Fruit fly (Drosophila melanogaster) whole organism, adult: Measurements from ENCODE around the gene CG9072.

Source experiments
- CG11617 ChIP-seq: fragments of 200-800 bp; sonication (Bioruptor generic); optimal IDR thresholded peaks from 2 replicates; lab custom pipeline; 2017; ENCODE audit warnings: mild to moderate bottlenecking, missing biosample characterization, missing genetic modification reagents, missing genetic modification characterization
- CG12768 ChIP-seq: fragments of 200-800 bp; sonication (Bioruptor generic); optimal IDR thresholded peaks from 2 replicates; lab custom pipeline; 2017; ENCODE audit warnings: missing biosample characterization, missing genetic modification characterization, mild to moderate bottlenecking, moderate library complexity, missing genetic modification reagents
- CG14711 ChIP-seq: fragments of 200-800 bp; sonication (Bioruptor generic); optimal IDR thresholded peaks from 2 replicates; lab custom pipeline; 2018; ENCODE audit warnings: missing biosample characterization, mild to moderate bottlenecking, missing genetic modification characterization, moderate library complexity
- CG1620 ChIP-seq: fragments of 200-800 bp; sonication (Bioruptor generic); optimal IDR thresholded peaks from 2 replicates; lab custom pipeline; 2016; ENCODE audit warnings: missing biosample characterization, missing genetic modification characterization
- CG33017 ChIP-seq: fragments of 200-800 bp; sonication (Bioruptor generic); optimal IDR thresholded peaks from 2 replicates; lab custom pipeline; 2018; ENCODE audit warnings: missing biosample characterization, mild to moderate bottlenecking, missing genetic modification characterization, moderate library complexity
- CG5204 ChIP-seq: fragments of 200-800 bp; sonication (Bioruptor generic); optimal IDR thresholded peaks from 2 replicates; lab custom pipeline; 2016; ENCODE audit warnings: missing biosample characterization, missing genetic modification characterization
- CG7045 ChIP-seq: fragments of 200-800 bp; sonication (Bioruptor generic); optimal IDR thresholded peaks from 2 replicates; lab custom pipeline; 2017; ENCODE audit warnings: missing biosample characterization, mild to moderate bottlenecking, missing genetic modification characterization
- CG7101 ChIP-seq: fragments of 200-800 bp; sonication (Bioruptor generic); optimal IDR thresholded peaks from 2 replicates; lab custom pipeline; 2018; ENCODE audit warnings: missing biosample characterization, mild to moderate bottlenecking, missing genetic modification characterization, moderate library complexity
- Clk ChIP-seq: fragments of 200-800 bp; sonication (Bioruptor generic); optimal IDR thresholded peaks from 2 replicates; lab custom pipeline; 2017; ENCODE audit warnings: missing biosample characterization, missing genetic modification characterization
- Crg-1 ChIP-seq: fragments of 200-800 bp; sonication (Bioruptor generic); optimal IDR thresholded peaks from 2 replicates; lab custom pipeline; 2016; ENCODE audit warnings: missing biosample characterization, missing genetic modification characterization
- Hr96 ChIP-seq: fragments of 200-800 bp; sonication (Bioruptor generic); optimal IDR thresholded peaks from 2 replicates; lab custom pipeline; 2016; ENCODE audit warnings: missing biosample characterization, missing genetic modification characterization
- Mnt ChIP-seq: fragments of 200-800 bp; sonication (Bioruptor generic); optimal IDR thresholded peaks from 2 replicates; lab custom pipeline; 2016; ENCODE audit warnings: missing biosample characterization, mild to moderate bottlenecking, missing genetic modification characterization
- bab1 ChIP-seq: fragments of 200-800 bp; sonication (Bioruptor generic); optimal IDR thresholded peaks from 3 replicates; lab custom pipeline; 2019; ENCODE audit warnings: missing biosample characterization, mild to moderate bottlenecking, missing genetic modification characterization, moderate library complexity
- cic ChIP-seq: fragments of 200-800 bp; sonication (Bioruptor generic); optimal IDR thresholded peaks from 2 replicates; lab custom pipeline; 2017; ENCODE audit warnings: missing biosample characterization, mild to moderate bottlenecking, missing genetic modification characterization, moderate library complexity
- cnc ChIP-seq, 2 experiments: fragments of >200 bp; optimal IDR thresholded peaks; 2 replicates each; lab custom pipeline; 2017
- kay ChIP-seq: fragments of 200-800 bp; sonication (Bioruptor generic); peaks from one replicate; lab custom pipeline; 2016; ENCODE audit warnings: missing biosample characterization, missing genetic modification characterization, borderline replicate concordance
- ovo ChIP-seq: fragments of 200-800 bp; sonication (Bioruptor generic); optimal IDR thresholded peaks from 2 replicates; lab custom pipeline; 2016; ENCODE audit warnings: missing biosample characterization, missing genetic modification characterization
- pad ChIP-seq: fragments of 200-800 bp; sonication (Bioruptor generic); optimal IDR thresholded peaks from 3 replicates; lab custom pipeline; 2017; ENCODE audit warnings: missing biosample characterization, missing genetic modification characterization, mild to moderate bottlenecking, moderate library complexity, missing genetic modification reagents
- tj ChIP-seq: fragments of 200-800 bp; sonication (Bioruptor generic); optimal IDR thresholded peaks from 3 replicates; lab custom pipeline; 2017; ENCODE audit warnings: missing biosample characterization, mild to moderate bottlenecking, missing genetic modification characterization, moderate library complexity
- toe ChIP-seq: fragments of 200-800 bp; sonication (Bioruptor generic); optimal IDR thresholded peaks from 2 replicates; lab custom pipeline; 2016; ENCODE audit warnings: missing biosample characterization, missing genetic modification characterization

The CG9072 gene

DNA sequence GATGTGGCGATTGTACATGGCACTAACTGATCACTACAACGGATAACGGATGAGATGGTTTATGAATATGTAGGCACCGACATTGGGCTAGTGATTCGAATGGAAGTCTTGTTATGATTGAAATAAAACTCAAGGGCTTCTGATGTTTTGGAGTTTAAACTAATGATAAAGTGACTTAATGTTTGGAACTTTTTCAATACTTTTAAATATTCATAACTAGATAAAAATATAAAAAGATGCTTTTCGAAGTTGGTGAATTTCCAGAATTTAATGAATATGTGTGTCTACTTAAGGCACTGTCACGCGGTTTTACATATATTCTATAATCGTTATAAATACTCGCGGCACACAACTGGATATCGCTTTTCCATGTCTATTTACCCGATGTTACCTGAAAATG is at the start of gene CG9072:
TSS of gene CG9072 (minus strand) at position 101 of the 400 bp plus-strand sequence.
- TF ChIP-seq CG7101 (tag; lab: Kevin White, UChicago): no peak
- no peak for TF ChIP-seq CG5204 (GFP tag; lab: Kevin White, UChicago)
- TF ChIP-seq Mnt: no peak
- no peak for TF ChIP-seq ovo (GFP tag; lab: Kevin White, UChicago)
- TF ChIP-seq Hr96: no peak
- no peak for TF ChIP-seq CG12768
- TF ChIP-seq cnc (optimal IDR thresholded peaks at IDR 0.05; lab: Kevin White, UChicago): no peak
- no peak for TF ChIP-seq cic (GFP tag; lab: Kevin White, UChicago)
- TF ChIP-seq kay (GFP tag; lab: Kevin White, UChicago): no peak
- TF ChIP-seq CG14711 (tag; lab: Kevin White, UChicago): no peak
- TF ChIP-seq bab1: no peak
- no peak for TF ChIP-seq tj (GFP tag; lab: Kevin White, UChicago)
- TF ChIP-seq pad (GFP tag; lab: Kevin White, UChicago): no peak
- TF ChIP-seq Crg-1 (GFP tag; lab: Kevin White, UChicago): no peak
- TF ChIP-seq Clk (GFP tag; lab: Kevin White, UChicago): no peak
- no peak for TF ChIP-seq CG1620 (GFP tag; lab: Kevin White, UChicago)

DNA sequence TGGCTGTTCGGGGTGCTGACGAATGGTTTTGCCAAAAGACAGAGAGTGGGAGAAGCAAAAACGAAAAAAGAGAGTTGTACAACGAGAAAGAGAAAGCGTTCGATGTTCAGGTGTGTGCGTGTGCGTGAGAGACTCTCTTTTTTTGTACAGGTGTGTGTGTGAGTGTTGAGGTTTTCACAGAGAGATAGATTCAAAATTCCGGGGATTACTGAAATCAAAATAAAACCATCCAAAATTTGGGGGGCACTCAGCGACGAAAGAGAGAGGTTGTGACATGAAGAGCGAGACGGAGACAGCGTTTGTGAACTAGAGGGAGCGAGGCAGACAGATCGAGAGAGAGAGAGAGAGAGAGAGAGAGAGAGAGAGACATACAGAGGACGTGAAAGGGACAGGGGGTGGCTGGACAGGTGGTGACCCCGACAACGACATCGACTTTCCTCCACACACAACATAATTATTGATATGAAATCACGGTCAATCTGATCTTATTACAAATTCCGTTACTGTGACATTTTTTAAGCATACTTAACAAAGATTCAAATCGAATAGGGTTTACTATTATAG is 47.5 kb upstream of the CG9072 start:
- TF ChIP-seq CG1620 (GFP tag; lab: Kevin White, UChicago) (no peak), cic (GFP tag; lab: Kevin White, UChicago) (no peak), CG33017 (no peak), CG14711 (tag; lab: Kevin White, UChicago) (no peak), ovo (GFP tag; lab: Kevin White, UChicago) (no peak), CG12768 (no peak), CG7045 (GFP tag; lab: Kevin White, UChicago) (no peak), CG11617 (GFP tag; lab: Kevin White, UChicago) (no peak), cnc (optimal IDR thresholded peaks at IDR 0.05; lab: Kevin White, UChicago) (no peak), kay (GFP tag; lab: Kevin White, UChicago) (no peak), Hr96 (no peak), CG5204 (GFP tag; lab: Kevin White, UChicago) (no peak), Mnt (no peak), Crg-1 (GFP tag; lab: Kevin White, UChicago) (no peak), toe (GFP tag; lab: Kevin White, UChicago) (no peak), Clk (GFP tag; lab: Kevin White, UChicago) (no peak)

DNA sequence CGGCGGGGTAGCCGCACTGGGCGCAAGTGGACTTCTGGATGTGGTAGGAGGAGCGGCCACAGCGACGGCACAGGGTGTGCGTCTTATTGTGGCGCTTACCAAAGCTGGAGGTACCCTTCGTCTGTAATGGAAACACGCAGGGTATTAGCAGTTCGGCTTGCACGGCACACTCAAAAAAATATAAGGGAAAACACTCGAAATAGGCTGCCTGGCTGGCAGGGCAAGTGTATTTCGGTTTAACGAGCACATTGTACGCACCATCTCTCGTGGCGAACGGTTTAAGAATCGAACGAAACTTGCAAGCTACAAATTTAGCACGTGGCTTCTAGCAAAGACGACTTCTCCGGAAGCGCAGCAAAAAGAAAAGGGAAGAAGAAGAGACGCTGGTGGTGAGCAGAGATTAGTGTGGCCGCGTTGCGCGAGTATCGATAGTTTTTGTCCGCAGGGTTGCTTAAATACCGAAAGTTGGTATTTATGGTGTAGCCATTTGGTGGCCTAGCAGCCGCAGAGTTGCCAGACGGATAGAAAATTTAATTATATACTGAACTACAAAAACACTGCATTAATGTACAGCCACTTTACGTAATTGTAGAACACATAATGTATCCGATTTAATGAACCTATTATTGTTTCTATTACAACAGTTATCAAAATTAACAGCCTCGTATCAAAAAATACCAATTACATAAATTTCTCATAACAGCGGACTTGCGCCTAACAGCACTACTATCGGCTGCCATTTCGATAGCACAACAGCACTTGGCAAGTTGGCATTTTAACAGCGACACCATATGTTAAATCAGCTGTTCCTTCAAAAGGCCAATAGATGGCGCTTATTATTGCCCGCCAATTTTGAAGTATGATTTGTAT is 43.4 kb upstream of the CG9072 start, which contains the start of gene RpL37-1:
TSS of gene RpL37-1 (minus strand) at position 374 of the 870 bp plus-strand sequence.
- peak; percentile 65 for TF ChIP-seq CG11617 (GFP tag; lab: Kevin White, UChicago)
- TF ChIP-seq ovo (GFP tag; lab: Kevin White, UChicago): peak; percentile 78
- no peak for TF ChIP-seq Clk (GFP tag; lab: Kevin White, UChicago)
- peak; percentile 86 for TF ChIP-seq bab1
- TF ChIP-seq CG12768: no peak
- no peak for TF ChIP-seq CG33017
- TF ChIP-seq CG5204 (GFP tag; lab: Kevin White, UChicago): peak; percentile 26
- TF ChIP-seq toe (GFP tag; lab: Kevin White, UChicago): no peak
- TF ChIP-seq Mnt: peak; percentile 96
- TF ChIP-seq cic (GFP tag; lab: Kevin White, UChicago): peak; percentile 19
- peak; percentile 78 for TF ChIP-seq CG7101 (tag; lab: Kevin White, UChicago)
- no peak for TF ChIP-seq kay (GFP tag; lab: Kevin White, UChicago)
- TF ChIP-seq tj (GFP tag; lab: Kevin White, UChicago): peak; percentile 62
- peak; percentile 47 for TF ChIP-seq CG14711 (tag; lab: Kevin White, UChicago)
- no peak for TF ChIP-seq cnc (optimal IDR thresholded peaks at IDR 0.05; lab: Kevin White, UChicago)
- TF ChIP-seq Hr96: peak; percentile 74
- TF ChIP-seq CG1620 (GFP tag; lab: Kevin White, UChicago): peak; percentile 72
- peak; percentile 64 for TF ChIP-seq pad (GFP tag; lab: Kevin White, UChicago)
- TF ChIP-seq Crg-1 (GFP tag; lab: Kevin White, UChicago): peak; percentile 64
- TF ChIP-seq CG7045 (GFP tag; lab: Kevin White, UChicago): peak; percentile 16

DNA sequence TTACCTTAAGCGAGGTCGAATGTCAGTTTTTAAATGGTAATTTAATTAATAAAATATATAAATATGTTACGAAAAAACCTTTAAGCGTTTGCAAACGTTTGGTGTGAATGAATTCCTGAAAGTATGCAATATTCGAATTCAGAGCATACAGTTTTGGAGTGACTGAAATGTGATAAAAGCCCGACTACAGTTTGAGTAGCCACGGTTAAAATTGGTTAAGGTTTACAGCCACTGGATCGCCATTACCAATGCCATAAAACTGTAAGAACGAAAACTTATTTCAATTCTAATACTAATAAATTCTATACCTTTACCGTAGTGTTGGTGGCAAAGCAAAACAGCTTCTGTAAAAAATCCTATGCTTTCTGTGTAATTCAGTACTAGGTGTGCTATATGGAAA is 41.4 kb upstream of the CG9072 start:
- TF ChIP-seq kay (GFP tag; lab: Kevin White, UChicago): no peak
- TF ChIP-seq Mnt: no peak
- no peak for TF ChIP-seq bab1
- no peak for TF ChIP-seq CG12768

DNA sequence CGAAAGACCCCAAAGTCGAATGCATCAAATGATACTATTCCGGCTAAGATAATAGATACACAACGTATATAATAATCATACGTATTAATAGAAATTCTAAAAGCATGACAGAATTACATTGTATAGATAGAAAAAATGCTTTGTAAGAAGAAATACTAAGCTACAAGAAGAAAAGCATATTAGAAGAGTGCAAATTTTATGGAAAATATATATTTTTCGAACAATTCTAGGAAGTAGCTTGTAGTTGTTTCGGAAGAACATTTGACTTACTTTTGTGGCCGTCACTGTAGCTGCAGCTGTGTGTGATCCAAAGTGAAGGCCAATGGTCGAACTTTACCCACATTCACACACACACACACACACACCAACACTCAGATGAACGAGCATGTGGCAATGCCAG is 36.2 kb upstream of the CG9072 start:
- TF ChIP-seq cnc (optimal IDR thresholded peaks at IDR 0.05; lab: Kevin White, UChicago): no peak
- peak; percentile 31 for TF ChIP-seq bab1
